Fruit fly (Drosophila melanogaster) whole organism, prepupa: ENCODE results near the gene shakB.
A peak's percentile ranks its signal among the peaks of the same experiment; 100 is the strongest.

Source experiments
- Blimp-1 ChIP-seq: fragments of 200-800 bp; sonication (Bioruptor generic); optimal IDR thresholded peaks from 3 replicates; lab custom pipeline; 2017; ENCODE audit warnings: missing biosample characterization, missing genetic modification characterization, mild to moderate bottlenecking, moderate library complexity, missing genetic modification reagents
- CG10631 ChIP-seq: fragments of 200-800 bp; sonication (Bioruptor generic); optimal IDR thresholded peaks from 2 replicates; lab custom pipeline; 2016; ENCODE audit warnings: missing biosample characterization, missing genetic modification characterization
- CG11294 ChIP-seq: fragments of 200-800 bp; sonication (Bioruptor generic); IDR thresholded peaks from 2 replicates; pipeline ENCODE4 v1.3.6; 2022; ENCODE audit warnings: missing biosample characterization, missing genetic modification characterization
- CG3032 ChIP-seq: fragments of 200-800 bp; optimal IDR thresholded peaks from 2 replicates; lab custom pipeline; 2019; ENCODE audit warnings: missing biosample characterization, mild to moderate bottlenecking, missing genetic modification characterization, moderate library complexity
- CG31627 ChIP-seq: fragments of 200-800 bp; sonication (Bioruptor generic); optimal IDR thresholded peaks from 3 replicates; lab custom pipeline; 2016; ENCODE audit warnings: missing biosample characterization, missing genetic modification characterization
- CG6163 ChIP-seq: fragments of 200-800 bp; sonication (Bioruptor generic); IDR thresholded peaks from 3 replicates; pipeline ENCODE4 v1.3.6; 2022; ENCODE audit warnings: missing biosample characterization, missing genetic modification characterization
- CG6854 ChIP-seq: fragments of 200-800 bp; sonication (Bioruptor generic); optimal IDR thresholded peaks from 2 replicates; lab custom pipeline; 2017; ENCODE audit warnings: missing biosample characterization, mild to moderate bottlenecking, missing genetic modification characterization
- CG7368 ChIP-seq: fragments of 200-800 bp; sonication (Bioruptor generic); optimal IDR thresholded peaks from 3 replicates; lab custom pipeline; 2016; ENCODE audit warnings: missing biosample characterization, missing genetic modification characterization
- CG8319 ChIP-seq: fragments of 200-800 bp; sonication (Bioruptor generic); optimal IDR thresholded peaks from 3 replicates; lab custom pipeline; 2016; ENCODE audit warnings: missing biosample characterization, missing genetic modification characterization
- CG8632 ChIP-seq: fragments of 200-800 bp; sonication (Bioruptor generic); optimal IDR thresholded peaks from 3 replicates; lab custom pipeline; 2016; ENCODE audit warnings: missing biosample characterization, missing genetic modification characterization
- Ets96B ChIP-seq: fragments of 200-800 bp; optimal IDR thresholded peaks from 2 replicates; lab custom pipeline; 2019; ENCODE audit warnings: missing biosample characterization, mild to moderate bottlenecking, missing genetic modification characterization, moderate library complexity
- Gug ChIP-seq: fragments of 200-800 bp; sonication (Bioruptor generic); IDR thresholded peaks from 2 replicates; pipeline ENCODE4 v1.3.6; 2022; ENCODE audit warnings: missing biosample characterization, missing genetic modification characterization
- Hr38 ChIP-seq: sonication (Bioruptor generic); optimal IDR thresholded peaks from 2 replicates; lab custom pipeline; 2016; ENCODE audit warnings: missing biosample characterization, missing genetic modification characterization
- Hr4 ChIP-seq: fragments of 200-800 bp; sonication (Bioruptor generic); optimal IDR thresholded peaks from 3 replicates; lab custom pipeline; 2016; ENCODE audit warnings: missing biosample characterization, missing genetic modification characterization
- Lpt ChIP-seq: fragments of 200-800 bp; sonication (Bioruptor generic); optimal IDR thresholded peaks from 3 replicates; lab custom pipeline; 2016; ENCODE audit warnings: missing biosample characterization, missing genetic modification characterization
- OdsH ChIP-seq: fragments of 200-800 bp; sonication (Bioruptor generic); optimal IDR thresholded peaks from 3 replicates; lab custom pipeline; 2016; ENCODE audit warnings: missing biosample characterization, missing genetic modification characterization
- Smox ChIP-seq: fragments of 200-800 bp; sonication (Bioruptor generic); optimal IDR thresholded peaks from 3 replicates; lab custom pipeline; 2016; ENCODE audit warnings: missing biosample characterization, missing genetic modification characterization
- Sox15 ChIP-seq: fragments of 200-800 bp; sonication (Bioruptor generic); optimal IDR thresholded peaks from 3 replicates; lab custom pipeline; 2016; ENCODE audit warnings: missing biosample characterization, missing genetic modification characterization
- acj6 ChIP-seq: fragments of 200-800 bp; sonication (Bioruptor generic); optimal IDR thresholded peaks from 3 replicates; lab custom pipeline; 2016; ENCODE audit warnings: missing biosample characterization, missing genetic modification characterization
- dsx ChIP-seq: fragments of 200-800 bp; optimal IDR thresholded peaks from 3 replicates; lab custom pipeline; 2019; ENCODE audit warnings: missing biosample characterization, mild to moderate bottlenecking, missing genetic modification characterization, moderate library complexity; ENCODE audit not compliant: poor library complexity, severe bottlenecking
- fkh ChIP-seq: fragments of 200-800 bp; sonication (Bioruptor generic); optimal IDR thresholded peaks from 3 replicates; lab custom pipeline; 2017; ENCODE audit warnings: missing biosample characterization, mild to moderate bottlenecking, missing genetic modification characterization, moderate library complexity
- lz ChIP-seq: fragments of 200-800 bp; sonication (Bioruptor generic); optimal IDR thresholded peaks from 3 replicates; lab custom pipeline; 2016; ENCODE audit warnings: missing biosample characterization, missing genetic modification characterization
- spab ChIP-seq: fragments of 200-800 bp; sonication (Bioruptor generic); optimal IDR thresholded peaks from 2 replicates; lab custom pipeline; 2017; ENCODE audit warnings: missing biosample characterization, mild to moderate bottlenecking, missing genetic modification characterization, missing genetic modification reagents

The shakB gene

DNA sequence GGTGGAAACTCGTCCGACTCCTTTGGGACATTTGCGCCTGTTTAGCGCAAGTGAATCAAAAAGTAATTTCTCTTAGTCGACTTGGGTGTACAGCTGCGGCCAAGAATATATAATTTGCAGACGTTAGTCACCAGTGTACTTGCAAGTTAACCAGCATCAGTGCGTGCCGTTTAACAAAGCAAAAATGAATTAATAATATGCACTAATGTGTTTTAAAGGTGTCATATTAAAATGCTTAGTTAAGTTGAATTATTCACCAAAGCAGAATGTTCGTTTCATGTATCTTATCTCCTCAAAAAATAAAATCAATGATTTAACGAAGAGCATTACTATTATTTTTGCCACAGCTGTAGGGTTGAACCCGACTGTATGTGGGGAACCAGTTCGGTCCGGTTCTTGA, 203.6 kb downstream of the shakB start (continued):
- TF ChIP-seq Smox (GFP tag; lab: Kevin White, UChicago) (no peak), CG8319 (no peak), Hr38 (no peak), OdsH (GFP tag; lab: Kevin White, UChicago) (no peak), CG31627 (GFP tag; lab: Kevin White, UChicago) (no peak), Ets96B (tag; lab: Kevin White, UChicago) (peak; percentile 24)
- TF ChIP-seq, all 60 proteins: peak for 7

DNA sequence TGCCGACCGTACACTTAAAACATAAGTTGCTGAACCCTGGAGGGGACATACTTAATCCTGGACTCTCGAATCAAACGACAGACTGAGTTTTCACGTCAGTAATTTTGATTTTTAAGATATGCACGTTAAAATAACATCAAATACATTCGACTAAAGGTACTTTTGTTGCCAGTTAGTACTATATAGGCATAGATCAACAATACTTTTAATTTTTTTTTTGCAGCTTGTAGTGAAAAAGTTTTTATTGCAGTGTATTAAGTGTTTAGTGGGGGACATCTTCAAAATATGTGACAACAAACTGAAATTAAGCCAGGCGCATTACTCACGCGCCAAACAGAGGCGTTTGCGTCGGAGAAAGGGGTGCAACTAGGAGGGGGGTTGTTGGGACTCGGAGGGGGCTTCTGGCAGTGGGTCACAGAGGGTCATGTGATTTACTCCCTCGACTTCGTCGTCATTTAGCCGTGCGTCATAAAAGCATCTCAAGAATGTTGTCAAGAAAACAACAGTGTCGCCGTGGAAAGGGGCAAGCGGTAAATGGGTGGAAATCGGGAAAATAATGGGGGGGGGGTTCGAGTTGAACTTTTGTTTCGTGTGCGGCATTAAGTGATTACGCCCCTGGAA, 205.0 kb downstream of the shakB start:
- TF ChIP-seq dsx (no peak), CG6163 (GFP tag; lab: Robert Waterston, UW) (no peak), fkh (GFP tag; lab: Kevin White, UChicago) (no peak), Blimp-1 (GFP tag; lab: Kevin White, UChicago) (no peak), spab (GFP tag; lab: Kevin White, UChicago) (no peak), Smox (GFP tag; lab: Kevin White, UChicago) (no peak), CG3032 (tag; lab: Kevin White, UChicago) (no peak), CG8319 (no peak), acj6 (GFP tag; lab: Kevin White, UChicago) (no peak), lz (GFP tag; lab: Kevin White, UChicago) (no peak)

DNA sequence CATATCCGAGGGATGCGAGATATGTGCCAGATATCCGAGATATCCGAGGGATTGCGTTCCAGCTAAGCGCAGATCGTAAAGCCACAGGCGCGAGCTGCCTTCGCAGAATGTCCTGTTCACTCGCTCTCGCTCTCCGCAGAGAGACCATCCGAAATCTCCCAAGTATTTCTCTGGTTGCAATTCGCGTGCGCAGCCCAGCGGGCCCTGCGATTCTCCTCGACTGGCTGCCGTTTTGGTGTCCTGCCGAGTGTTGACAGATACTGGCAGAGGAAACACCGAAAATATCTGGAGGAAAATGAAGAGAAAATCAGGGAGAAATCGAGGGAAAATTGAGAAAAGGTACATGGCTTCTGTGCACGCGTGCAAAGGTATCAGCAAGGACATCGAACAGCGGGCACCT, 209.4 kb downstream of the shakB start:
- TF ChIP-seq Lpt (GFP tag; lab: Kevin White, UChicago) (no peak), CG7368 (GFP tag; lab: Kevin White, UChicago) (no peak), fkh (GFP tag; lab: Kevin White, UChicago) (no peak), CG10631 (GFP tag; lab: Kevin White, UChicago) (no peak), Hr38 (no peak), CG8632 (GFP tag; lab: Kevin White, UChicago) (no peak), lz (GFP tag; lab: Kevin White, UChicago) (no peak), Hr4 (GFP tag; lab: Kevin White, UChicago) (no peak)

DNA sequence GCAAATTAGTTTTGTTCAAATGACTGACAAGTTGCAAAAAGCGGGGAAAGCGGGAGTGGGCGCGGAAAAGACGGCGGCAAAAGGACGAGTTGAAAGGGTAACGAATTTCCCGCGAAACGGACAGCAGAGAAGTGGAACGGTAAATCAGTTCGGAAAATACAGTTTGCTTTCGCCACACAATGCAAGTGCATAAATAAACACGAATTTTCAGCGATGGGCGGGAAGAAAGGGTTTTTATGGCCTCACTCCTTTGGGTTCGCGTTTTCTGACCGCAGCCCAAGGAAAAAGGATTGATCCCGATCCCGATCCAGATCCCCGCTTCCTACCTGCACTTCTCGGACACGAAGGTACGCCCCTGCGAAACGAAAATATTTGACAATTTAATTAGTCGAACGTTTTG, 213.5 kb downstream of the shakB start:
- TF ChIP-seq Sox15 (GFP tag; lab: Kevin White, UChicago) (no peak), acj6 (GFP tag; lab: Kevin White, UChicago) (no peak), CG3032 (tag; lab: Kevin White, UChicago) (no peak), CG6854 (no peak), Gug (no peak), CG11294 (GFP tag; lab: Robert Waterston, UW) (no peak), Smox (GFP tag; lab: Kevin White, UChicago) (no peak)
- TF ChIP-seq, all 60 proteins: peak for 0
